Worm (Caenorhabditis elegans) whole organism, L3 larva: Measurements from ENCODE around the gene F15B9.8.

Experiments
- elt-1 ChIP-seq: fragments of 150-350 bp; optimal IDR thresholded peaks from 2 replicates; lab custom pipeline; 2014; ENCODE audit warnings: missing biosample characterization, missing genetic modification characterization
- pqm-1 ChIP-seq: fragments of 150-350 bp; optimal IDR thresholded peaks from 2 replicates; lab custom pipeline; 2017; ENCODE audit warnings: missing biosample characterization, missing genetic modification characterization, inconsistent platforms
- unc-39 ChIP-seq: sonication (generic microtip); optimal IDR thresholded peaks from 4 replicates; lab custom pipeline; 2017; ENCODE audit warnings: missing biosample characterization, missing genetic modification characterization
- zag-1 ChIP-seq: fragments of 150-350 bp; optimal IDR thresholded peaks from 2 replicates; lab custom pipeline; 2014; ENCODE audit warnings: missing biosample characterization, missing genetic modification characterization

- no peak for TF ChIP-seq zag-1 (tag; lab: Kevin White, UChicago)
- TF ChIP-seq pqm-1: no peak
- TF ChIP-seq unc-39 (tag; lab: Kevin White, UChicago): no peak
- TF ChIP-seq elt-1 (tag; lab: Kevin White, UChicago): no peak
These were observed 20.5 kb downstream of the F15B9.8 start, which contains the start of gene F15B9.10 for ce11 chrV:13008825-13009224.
